Fruit fly (Drosophila melanogaster): ENCODE measurements around the gene primo-2.

DNA sequence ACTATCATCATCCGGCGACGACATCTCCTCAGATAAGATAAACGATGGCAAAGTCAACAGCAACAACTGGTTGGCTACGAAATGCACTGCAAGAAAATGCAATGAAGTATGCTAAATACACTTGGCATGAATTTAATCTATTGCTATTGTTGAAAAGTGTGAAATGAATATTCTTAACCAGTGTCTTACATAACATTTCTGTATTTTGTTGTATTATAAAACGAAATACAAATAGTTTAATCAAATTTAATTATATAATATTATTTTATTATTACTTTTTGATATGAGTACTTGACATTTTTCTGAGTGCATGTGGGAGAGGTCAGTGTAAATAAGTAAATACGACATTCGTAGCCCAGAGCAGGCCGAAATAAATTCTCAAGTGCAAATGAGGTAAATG is 1.9 kb upstream of the primo-2 start:
- peak; percentile 48 for TF ChIP-seq CG3919 (GFP tag; optimal IDR thresholded peaks at IDR 0.05)
- no peak for TF ChIP-seq CG1621 (tag; optimal IDR thresholded peaks at IDR 0.05)
- TF ChIP-seq Lpt (GFP tag; optimal IDR thresholded peaks at IDR 0.05): peak; percentile 39
